Worm (Caenorhabditis elegans) whole organism, L4 larva: ENCODE measurements around the gene mpz-6.

ENCODE experiments used
- D1046.2 ChIP-seq: fragments of 200-800 bp; sonication (Bioruptor generic); IDR thresholded peaks from 2 replicates; pipeline ENCODE4 v1.3.6; 2022; ENCODE audit warnings: missing genetic modification characterization, missing compliant biosample characterization
- F26F4.8 ChIP-seq: fragments of 200-800 bp; sonication (Bioruptor generic); conservative IDR thresholded peaks from 2 replicates; pipeline ENCODE4 v1.3.6; 2022; ENCODE audit warnings: missing genetic modification characterization, missing compliant biosample characterization
- F44E2.7 ChIP-seq: fragments of 200-800 bp; sonication (Bioruptor generic); IDR thresholded peaks from 2 replicates; pipeline ENCODE4 v2.1.2; 2022; ENCODE audit warnings: missing genetic modification characterization, missing compliant biosample characterization
- R02D3.7 ChIP-seq: fragments of 150-350 bp; sonication (generic microtip); optimal IDR thresholded peaks from 3 replicates; lab custom pipeline; 2014; ENCODE audit warnings: missing biosample characterization, missing genetic modification characterization
- T26A8.4 ChIP-seq: fragments of 200-800 bp; sonication (Bioruptor generic); IDR thresholded peaks from 2 replicates; pipeline ENCODE4 v1.3.6; 2022; ENCODE audit warnings: missing genetic modification characterization, missing compliant biosample characterization
- Y105C5A.15 ChIP-seq: fragments of 200-800 bp; sonication (Bioruptor generic); IDR thresholded peaks from 2 replicates; pipeline ENCODE4 v1.3.6; 2022; ENCODE audit warnings: missing genetic modification characterization, missing compliant biosample characterization
- Y75B8A.6 ChIP-seq: fragments of 200-800 bp; sonication (Bioruptor generic); IDR thresholded peaks from 2 replicates; pipeline ENCODE4 v1.3.6; 2022; ENCODE audit warnings: missing genetic modification reagents, missing genetic modification characterization, missing compliant biosample characterization
- ZK546.5 ChIP-seq, 2 experiments: sonication (generic microtip); optimal IDR thresholded peaks; 2 replicates each; lab custom pipeline; 2017; ENCODE audit warnings: missing biosample characterization in 2 of 2, missing genetic modification characterization in 2 of 2
- aha-1 ChIP-seq: fragments of 150-350 bp; peaks from one replicate; lab custom pipeline; 2014; ENCODE audit warnings: missing biosample characterization, missing genetic modification characterization
- attf-4 ChIP-seq: sonication (generic microtip); optimal IDR thresholded peaks from 3 replicates; lab custom pipeline; 2017; ENCODE audit warnings: missing biosample characterization, missing genetic modification characterization
- ceh-32 ChIP-seq: sonication (generic microtip); optimal IDR thresholded peaks from 2 replicates; lab custom pipeline; 2016; ENCODE audit warnings: mild to moderate bottlenecking, missing genetic modification characterization, missing compliant biosample characterization; ENCODE audit not compliant: poor library complexity
- daf-12 ChIP-seq: fragments of 150-350 bp; optimal IDR thresholded peaks from 2 replicates; lab custom pipeline; 2014; ENCODE audit warnings: missing biosample characterization, missing genetic modification reagents, missing genetic modification characterization
- daf-16 ChIP-seq, 3 experiments: sonication (generic microtip); optimal IDR thresholded peaks; 2 replicates each; lab custom pipeline; 2016 to 2017; ENCODE audit warnings: missing genetic modification characterization in 3 of 3, missing genetic modification reagents in 3 of 3, mild to moderate bottlenecking in 2 of 3, missing compliant biosample characterization in 2 of 3, missing biosample characterization in 1 of 3, moderate library complexity in 1 of 3
- daf-19 ChIP-seq: fragments of 200-800 bp; sonication (Bioruptor generic); conservative IDR thresholded peaks from 2 replicates; pipeline ENCODE4 v1.3.6; 2022; ENCODE audit warnings: missing genetic modification characterization, missing compliant biosample characterization
- dmd-8 ChIP-seq: fragments of 200-800 bp; sonication (Bioruptor generic); IDR thresholded peaks from 2 replicates; pipeline ENCODE4 v1.3.6; 2022; ENCODE audit warnings: missing genetic modification characterization, missing compliant biosample characterization
- egl-43 ChIP-seq: fragments of 200-800 bp; sonication (Bioruptor generic); IDR thresholded peaks from 2 replicates; pipeline ENCODE4 v1.3.6; 2022; ENCODE audit warnings: missing genetic modification reagents, missing genetic modification characterization, missing compliant biosample characterization
- fos-1 ChIP-seq: fragments of 150-350 bp; optimal IDR thresholded peaks from 2 replicates; lab custom pipeline; 2014; ENCODE audit warnings: missing biosample characterization, missing genetic modification characterization
- gei-8 ChIP-seq: fragments of 200-800 bp; sonication (Bioruptor generic); optimal IDR thresholded peaks from 2 replicates; lab custom pipeline; 2018; ENCODE audit warnings: mild to moderate bottlenecking, missing genetic modification characterization, missing compliant biosample characterization
- hlh-11 ChIP-seq: fragments of 200-800 bp; sonication (Bioruptor generic); optimal IDR thresholded peaks from 2 replicates; lab custom pipeline; 2018; ENCODE audit warnings: mild to moderate bottlenecking, missing genetic modification characterization, missing compliant biosample characterization
- jun-1 ChIP-seq: fragments of 150-350 bp; optimal IDR thresholded peaks from 2 replicates; lab custom pipeline; 2014; ENCODE audit warnings: missing biosample characterization, missing genetic modification reagents, missing genetic modification characterization
- lim-7 ChIP-seq: fragments of 200-800 bp; sonication (Bioruptor generic); IDR thresholded peaks from 2 replicates; pipeline ENCODE4 v1.3.6; 2022; ENCODE audit warnings: missing genetic modification characterization, missing compliant biosample characterization
- lin-29 ChIP-seq: fragments of 200-800 bp; sonication (Bioruptor generic); IDR thresholded peaks from 2 replicates; pipeline ENCODE4 v1.3.6; 2022; ENCODE audit warnings: missing genetic modification reagents, missing genetic modification characterization, missing compliant biosample characterization
- lin-38 ChIP-seq: fragments of 200-800 bp; sonication (Bioruptor generic); IDR thresholded peaks from 2 replicates; pipeline ENCODE4 v1.3.6; 2022; ENCODE audit warnings: missing genetic modification reagents, missing genetic modification characterization, missing compliant biosample characterization
- lir-3 ChIP-seq: sonication (generic microtip); optimal IDR thresholded peaks from 2 replicates; lab custom pipeline; 2016; ENCODE audit warnings: mild to moderate bottlenecking, missing genetic modification characterization, missing compliant biosample characterization
- lsy-2 ChIP-seq, 2 experiments: fragments of 150-350 bp in 1 of 2; sonication (generic microtip) in 1 of 2; optimal IDR thresholded peaks; 2 replicates each; lab custom pipeline; 2014 to 2017; ENCODE audit warnings: missing biosample characterization in 2 of 2, missing genetic modification characterization in 2 of 2
- madf-9 ChIP-seq: fragments of 200-800 bp; sonication (Bioruptor generic); conservative IDR thresholded peaks from 2 replicates; pipeline ENCODE4 v1.3.6; 2022; ENCODE audit warnings: missing genetic modification reagents, missing genetic modification characterization, missing compliant biosample characterization
- mdt-29 ChIP-seq: fragments of 200-800 bp; sonication (Bioruptor generic); IDR thresholded peaks from 2 replicates; pipeline ENCODE4 v1.3.6; 2022; ENCODE audit warnings: missing genetic modification reagents, missing genetic modification characterization, missing compliant biosample characterization
- mes-2 ChIP-seq: sonication (generic microtip); optimal IDR thresholded peaks from 2 replicates; lab custom pipeline; 2016; ENCODE audit warnings: missing genotype, mild to moderate bottlenecking, missing genetic modification characterization, missing compliant biosample characterization; ENCODE audit not compliant: poor library complexity, severe bottlenecking
- mxl-2 ChIP-seq: fragments of 200-800 bp; sonication (Bioruptor generic); conservative IDR thresholded peaks from 2 replicates; pipeline ENCODE4 v1.3.6; 2022; ENCODE audit warnings: missing genetic modification reagents, missing genetic modification characterization, missing compliant biosample characterization
- mxl-3 ChIP-seq: fragments of 200-800 bp; sonication (Bioruptor generic); optimal IDR thresholded peaks from 2 replicates; lab custom pipeline; 2018; ENCODE audit warnings: mild to moderate bottlenecking, missing genetic modification characterization, missing compliant biosample characterization
- nhr-10 ChIP-seq: fragments of 150-350 bp; optimal IDR thresholded peaks from 2 replicates; lab custom pipeline; 2014; ENCODE audit warnings: missing biosample characterization, missing genetic modification characterization
- nhr-102 ChIP-seq: sonication (generic microtip); optimal IDR thresholded peaks from 2 replicates; lab custom pipeline; 2016; ENCODE audit warnings: mild to moderate bottlenecking, missing genetic modification characterization, moderate library complexity, missing compliant biosample characterization
- nhr-11 ChIP-seq: fragments of 150-350 bp; optimal IDR thresholded peaks from 2 replicates; lab custom pipeline; 2014; ENCODE audit warnings: missing biosample characterization, missing genetic modification characterization
- nhr-111 ChIP-seq: fragments of 200-800 bp; sonication (Bioruptor generic); optimal IDR thresholded peaks from 2 replicates; lab custom pipeline; 2018; ENCODE audit warnings: mild to moderate bottlenecking, missing genetic modification characterization, missing compliant biosample characterization
- nhr-237 ChIP-seq: sonication (generic microtip); optimal IDR thresholded peaks from 2 replicates; lab custom pipeline; 2017; ENCODE audit warnings: missing biosample characterization, missing genetic modification characterization
- nhr-28 ChIP-seq: fragments of 150-350 bp; optimal IDR thresholded peaks from 2 replicates; lab custom pipeline; 2014; ENCODE audit warnings: missing biosample characterization, missing genetic modification characterization
- nhr-42 ChIP-seq: fragments of 200-800 bp; sonication (Bioruptor generic); IDR thresholded peaks from 2 replicates; pipeline ENCODE4 v1.3.6; 2022; ENCODE audit warnings: missing genetic modification characterization, missing compliant biosample characterization
- nhr-48 ChIP-seq: sonication (generic microtip); optimal IDR thresholded peaks from 2 replicates; lab custom pipeline; 2016; ENCODE audit warnings: mild to moderate bottlenecking, missing genetic modification characterization, missing compliant biosample characterization
- pha-4 ChIP-seq, 2 experiments: fragments of 150-350 bp in 1 of 2; fragments of 200-800 bp in 1 of 2; sonication (Bioruptor generic) in 1 of 2; IDR thresholded peaks in 1 of 2; optimal IDR thresholded peaks in 1 of 2; 2 replicates each; pipeline versions ENCODE4 v1.3.6 to Lab custom; 2014 to 2022; ENCODE audit warnings: missing genetic modification characterization in 2 of 2, missing genetic modification reagents in 2 of 2, missing biosample characterization in 1 of 2, missing compliant biosample characterization in 1 of 2
- sdz-12 ChIP-seq: fragments of 200-800 bp; sonication (Bioruptor generic); optimal IDR thresholded peaks from 2 replicates; lab custom pipeline; 2018; ENCODE audit warnings: mild to moderate bottlenecking, missing genetic modification characterization, missing compliant biosample characterization
- set-16 ChIP-seq: fragments of 200-800 bp; sonication (Bioruptor generic); IDR thresholded peaks from 2 replicates; pipeline ENCODE4 v1.3.6; 2022; ENCODE audit warnings: missing genetic modification reagents, missing genetic modification characterization, missing compliant biosample characterization
- snpc-1.2 ChIP-seq: fragments of 200-800 bp; sonication (Bioruptor generic); IDR thresholded peaks from 2 replicates; pipeline ENCODE4 v1.3.6; 2022; ENCODE audit warnings: missing genetic modification reagents, missing genetic modification characterization, missing compliant biosample characterization
- snpc-4 ChIP-seq: fragments of 150-350 bp; optimal IDR thresholded peaks from 2 replicates; lab custom pipeline; 2014; ENCODE audit warnings: missing biosample characterization, missing genetic modification characterization
- spr-1 ChIP-seq: sonication (generic microtip); optimal IDR thresholded peaks from 2 replicates; lab custom pipeline; 2016; ENCODE audit warnings: mild to moderate bottlenecking, missing genetic modification characterization, missing compliant biosample characterization
- unc-62 ChIP-seq, 3 experiments: fragments of 150-350 bp in 1 of 3; sonication (generic microtip); optimal IDR thresholded peaks in 2 of 3; peaks in 1 of 3; 1 replicate in 1 of 3; 2 replicates in 2 of 3; lab custom pipeline; 2014 to 2017; ENCODE audit warnings: missing biosample characterization in 3 of 3, missing genetic modification characterization in 3 of 3, missing genetic modification reagents in 3 of 3, missing genotype in 1 of 3
- vab-7 ChIP-seq: fragments of 200-800 bp; sonication (Bioruptor generic); IDR thresholded peaks from 2 replicates; pipeline ENCODE4 v1.3.6; 2022; ENCODE audit warnings: missing genetic modification reagents, missing genetic modification characterization, missing compliant biosample characterization
- zag-1 ChIP-seq: fragments of 150-350 bp; optimal IDR thresholded peaks from 2 replicates; lab custom pipeline; 2014; ENCODE audit warnings: missing biosample characterization, missing genetic modification characterization
- zfp-2 ChIP-seq: sonication (generic microtip); optimal IDR thresholded peaks from 2 replicates; lab custom pipeline; 2016; ENCODE audit warnings: mild to moderate bottlenecking, missing genetic modification characterization, missing compliant biosample characterization
- zip-2 ChIP-seq: fragments of 150-350 bp; optimal IDR thresholded peaks from 2 replicates; lab custom pipeline; 2014; ENCODE audit warnings: missing biosample characterization, missing genetic modification characterization
- ztf-11 ChIP-seq: fragments of 150-350 bp; optimal IDR thresholded peaks from 2 replicates; lab custom pipeline; 2014; ENCODE audit warnings: missing biosample characterization, missing genetic modification characterization
- ztf-7 ChIP-seq: fragments of 150-350 bp; optimal IDR thresholded peaks from 2 replicates; lab custom pipeline; 2014; ENCODE audit warnings: missing biosample characterization, missing genetic modification characterization

The mpz-6 gene

ce11 chrII:9356723-9357122 lies 50.2 kb downstream of the mpz-6 start (continued):
- TF ChIP-seq madf-9 (GFP tag; lab: Robert Waterston, UW) (no peak), snpc-4 (tag; lab: Kevin White, UChicago) (no peak), daf-19 (GFP tag; lab: Robert Waterston, UW) (no peak), Y75B8A.6 (GFP tag; lab: Robert Waterston, UW) (no peak), zfp-2 (tag; lab: Kevin White, UChicago) (no peak), nhr-11 (tag; lab: Kevin White, UChicago) (peak; percentile 7), nhr-28 (tag; lab: Kevin White, UChicago) (peak; percentile 71), mxl-3 (peak; percentile 90), Y105C5A.15 (GFP tag; lab: Robert Waterston, UW) (no peak), pha-4 (GFP tag; IDR thresholded peaks at IDR 0.05; lab: Robert Waterston, UW) (0 out of 2 replicates have a peak, but pooled peaks have one; percentile 30), pha-4 (tag; optimal IDR thresholded peaks at IDR 0.05; lab: Kevin White, UChicago) (no peak), nhr-10 (no peak), unc-62 (GFP tag; optimal IDR thresholded peaks at IDR 0.05 in 1 of 2; lab: Kevin White, UChicago) (peak in 1 of 2 experiments; percentile 43), unc-62 (tag; optimal IDR thresholded peaks at IDR 0.05; lab: Kevin White, UChicago) (no peak), nhr-237 (tag; lab: Kevin White, UChicago) (no peak), nhr-48 (no peak), egl-43 (GFP tag; lab: Robert Waterston, UW) (peak; percentile 53; the same call in 1 of the 2 replicates), lir-3 (tag; lab: Kevin White, UChicago) (no peak), daf-12 (tag; lab: Kevin White, UChicago) (no peak), lim-7 (GFP tag; lab: Robert Waterston, UW) (no peak), mes-2 (tag; lab: Kevin White, UChicago) (peak; percentile 19), F44E2.7 (no peak), lin-29 (GFP tag; lab: Robert Waterston, UW) (no peak), gei-8 (GFP tag; lab: Kevin White, UChicago) (no peak), spr-1 (tag; lab: Kevin White, UChicago) (no peak), ztf-11 (tag; lab: Kevin White, UChicago) (no peak), fos-1 (tag; lab: Kevin White, UChicago) (no peak), lin-38 (peak; percentile 35; the same call in 1 of the 2 replicates), nhr-102 (no peak), dmd-8 (no peak), snpc-1.2 (GFP tag; lab: Robert Waterston, UW) (no peak), ZK546.5 (tag; optimal IDR thresholded peaks at IDR 0.05; lab: Kevin White, UChicago) (no peak), T26A8.4 (GFP tag; lab: Robert Waterston, UW) (0 out of 2 replicates have a peak, but pooled peaks have one; percentile 30), sdz-12 (GFP tag; lab: Kevin White, UChicago) (no peak), ceh-32 (no peak), daf-16 (GFP tag; optimal IDR thresholded peaks at IDR 0.05; lab: Kevin White, UChicago) (no peak), daf-16 (tag; optimal IDR thresholded peaks at IDR 0.05; lab: Kevin White, UChicago) (no peak), lsy-2 (tag; optimal IDR thresholded peaks at IDR 0.05; lab: Kevin White, UChicago) (peak in 1 of 2 experiments; percentile 47), ztf-7 (peak; percentile 1), attf-4 (tag; lab: Kevin White, UChicago) (no peak), zip-2 (tag; lab: Kevin White, UChicago) (no peak), mdt-29 (GFP tag; lab: Robert Waterston, UW) (no peak), aha-1 (tag; lab: Kevin White, UChicago) (no peak), jun-1 (no peak), D1046.2 (GFP tag; lab: Robert Waterston, UW) (no peak), zag-1 (tag; lab: Kevin White, UChicago) (no peak), set-16 (GFP tag; lab: Robert Waterston, UW) (no peak), mxl-2 (GFP tag; lab: Robert Waterston, UW) (no peak), nhr-111 (GFP tag; lab: Kevin White, UChicago) (no peak), F26F4.8 (GFP tag; lab: Robert Waterston, UW) (no peak), hlh-11 (peak; percentile 76), vab-7 (no peak), R02D3.7 (no peak), nhr-42 (no peak)
